Fruit fly (Drosophila melanogaster): ENCODE measurements around the gene Mvb12.

Mvb12 gene

DNA sequence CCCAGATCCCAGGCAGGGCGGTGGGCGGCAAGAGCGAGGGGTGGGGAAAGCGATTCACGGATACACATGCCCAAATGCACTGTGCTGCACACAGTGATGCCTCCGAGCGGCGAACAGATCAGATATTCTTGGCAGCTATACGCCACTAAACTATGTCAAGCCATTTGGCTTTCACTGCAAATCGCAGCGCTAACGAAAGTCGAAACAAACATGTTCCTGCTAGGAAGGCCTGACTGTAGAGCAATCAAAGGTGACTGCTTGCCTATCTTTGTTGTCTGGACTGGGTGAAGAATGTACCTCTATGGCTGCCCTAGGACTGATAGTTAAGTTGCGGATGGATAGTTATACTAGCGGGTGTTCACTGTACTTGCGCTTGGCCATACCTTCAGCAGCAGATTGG, 34.9 kb upstream of the Mvb12 start (continued):
- TF ChIP-seq acj6 (GFP tag; optimal IDR thresholded peaks at IDR 0.05): peak; percentile 25
- peak; percentile 17 for TF ChIP-seq topi (GFP tag; optimal IDR thresholded peaks at IDR 0.05)
- TF ChIP-seq CG8319 (GFP tag; optimal IDR thresholded peaks at IDR 0.05): peak; percentile 5
- TF ChIP-seq lz (GFP tag; optimal IDR thresholded peaks at IDR 0.05): peak; percentile 37
- peak; percentile 61 for TF ChIP-seq Hr39 (GFP tag; optimal IDR thresholded peaks at IDR 0.05)
- no peak for TF ChIP-seq Lpt (GFP tag; optimal IDR thresholded peaks at IDR 0.05)
- TF ChIP-seq Eip78C (GFP tag): peak; percentile 13
- peak; percentile 16 for TF ChIP-seq CG34406 (GFP tag; optimal IDR thresholded peaks at IDR 0.05)
- TF ChIP-seq CG9139 (GFP tag; optimal IDR thresholded peaks at IDR 0.05): no peak
- no peak for TF ChIP-seq CG11762 (GFP tag; optimal IDR thresholded peaks at IDR 0.05; ENCODE audit: insufficient read depth)
- no peak for TF ChIP-seq Sox14 (GFP tag; optimal IDR thresholded peaks at IDR 0.05)
- peak; percentile 25 for TF ChIP-seq Sox15 (GFP tag; optimal IDR thresholded peaks at IDR 0.05)
- TF ChIP-seq CG11294 (GFP tag; IDR thresholded peaks at IDR 0.05): no peak; the same call in 1 of the 2 replicates
- TF ChIP-seq Eip75B (GFP tag; optimal IDR thresholded peaks at IDR 0.05): no peak
- TF ChIP-seq CG32006 (GFP tag; optimal IDR thresholded peaks at IDR 0.05): peak; percentile 67
- no peak for TF ChIP-seq fd59A (GFP tag; optimal IDR thresholded peaks at IDR 0.05)
- TF ChIP-seq spab (GFP tag; optimal IDR thresholded peaks at IDR 0.05): no peak
- TF ChIP-seq Ets21C (GFP tag; optimal IDR thresholded peaks at IDR 0.05): no peak
- TF ChIP-seq CG31627 (GFP tag; optimal IDR thresholded peaks at IDR 0.05): peak; percentile 62
- no peak for TF ChIP-seq CG10669 (GFP tag; optimal IDR thresholded peaks at IDR 0.05)
- peak; percentile 63; the same call in 2 of the 3 replicates for TF ChIP-seq eg (GFP tag; IDR thresholded peaks at IDR 0.05)
- no peak for TF ChIP-seq ss (GFP tag; optimal IDR thresholded peaks at IDR 0.05)
- TF ChIP-seq CG6854 (GFP tag; optimal IDR thresholded peaks at IDR 0.05): no peak
- TF ChIP-seq Gug (GFP tag; IDR thresholded peaks at IDR 0.05): peak; percentile 32; the same call in 1 of the 2 replicates
- TF ChIP-seq CG6808 (GFP tag; optimal IDR thresholded peaks at IDR 0.05): no peak
- peak; percentile 48 for TF ChIP-seq achi (GFP tag; optimal IDR thresholded peaks at IDR 0.05)
- peak; percentile 18 for TF ChIP-seq esn (GFP tag; optimal IDR thresholded peaks at IDR 0.05)

DNA sequence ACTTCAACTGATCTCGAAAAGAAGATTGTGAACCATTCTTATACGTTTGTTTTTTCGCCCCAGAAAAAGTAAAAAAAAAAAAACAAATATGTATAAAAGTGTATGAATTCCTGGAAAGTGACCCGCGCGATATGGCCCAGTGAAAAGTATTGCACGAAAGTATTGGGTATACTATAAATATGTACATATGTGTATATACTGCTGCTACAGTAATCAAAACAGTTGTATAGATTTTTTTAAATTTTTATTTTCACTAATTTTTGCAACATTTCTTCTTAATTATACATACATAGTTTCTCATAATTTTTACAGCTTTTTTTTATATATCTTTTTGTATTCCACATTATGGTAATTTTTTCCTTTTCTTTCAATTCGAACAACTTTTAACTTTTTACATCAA, 29.1 kb upstream of the Mvb12 start, which contains the start of gene CG43133:
Gene CG43133 (minus strand): TSS at position 11 of the 400 bp plus-strand sequence.
- TF ChIP-seq Ets96B (tag; optimal IDR thresholded peaks at IDR 0.05): no peak
- peak; percentile 88 for TF ChIP-seq svp (GFP tag)
- peak; percentile 54 for TF ChIP-seq Eip78C (GFP tag)

- no peak for TF ChIP-seq pdm3 (GFP tag; optimal IDR thresholded peaks at IDR 0.05)
- TF ChIP-seq CG8119 (GFP tag; IDR thresholded peaks at IDR 0.05): no peak
- TF ChIP-seq fd59A (GFP tag; optimal IDR thresholded peaks at IDR 0.05): no peak
- TF ChIP-seq topi (GFP tag; optimal IDR thresholded peaks at IDR 0.05): no peak
- no peak for TF ChIP-seq ss (GFP tag; optimal IDR thresholded peaks at IDR 0.05)
- no peak for TF ChIP-seq CG31627 (GFP tag; optimal IDR thresholded peaks at IDR 0.05)
- TF ChIP-seq Ets96B (tag; optimal IDR thresholded peaks at IDR 0.05): no peak
Observed at dm6 chrX:18129297-18129696, 28.2 kb upstream of the Mvb12 start.

- TF ChIP-seq Sox15 (GFP tag; optimal IDR thresholded peaks at IDR 0.05): no peak
- TF ChIP-seq CG8119 (GFP tag; IDR thresholded peaks at IDR 0.05): 0 out of 3 replicates have a peak, but pooled peaks have one; percentile 13
Observed at dm6 chrX:18125520-18125919, 24.4 kb upstream of the Mvb12 start.

- TF ChIP-seq Hr39 (GFP tag; optimal IDR thresholded peaks at IDR 0.05) (no peak), salr (GFP tag; optimal IDR thresholded peaks at IDR 0.05) (no peak), CG3919 (GFP tag; optimal IDR thresholded peaks at IDR 0.05) (no peak), pdm3 (GFP tag; optimal IDR thresholded peaks at IDR 0.05) (no peak), acj6 (GFP tag; optimal IDR thresholded peaks at IDR 0.05) (no peak), CG4318 (GFP tag; optimal IDR thresholded peaks at IDR 0.05) (no peak), CG10669 (GFP tag; optimal IDR thresholded peaks at IDR 0.05) (no peak), CG34406 (GFP tag; optimal IDR thresholded peaks at IDR 0.05) (no peak)
Observed at dm6 chrX:18118519-18118918, 17.4 kb upstream of the Mvb12 start.

Data from whole organism, prepupa.